Fruit fly (Drosophila melanogaster): ENCODE measurements around the gene CG12355.

CG12355 gene

DNA sequence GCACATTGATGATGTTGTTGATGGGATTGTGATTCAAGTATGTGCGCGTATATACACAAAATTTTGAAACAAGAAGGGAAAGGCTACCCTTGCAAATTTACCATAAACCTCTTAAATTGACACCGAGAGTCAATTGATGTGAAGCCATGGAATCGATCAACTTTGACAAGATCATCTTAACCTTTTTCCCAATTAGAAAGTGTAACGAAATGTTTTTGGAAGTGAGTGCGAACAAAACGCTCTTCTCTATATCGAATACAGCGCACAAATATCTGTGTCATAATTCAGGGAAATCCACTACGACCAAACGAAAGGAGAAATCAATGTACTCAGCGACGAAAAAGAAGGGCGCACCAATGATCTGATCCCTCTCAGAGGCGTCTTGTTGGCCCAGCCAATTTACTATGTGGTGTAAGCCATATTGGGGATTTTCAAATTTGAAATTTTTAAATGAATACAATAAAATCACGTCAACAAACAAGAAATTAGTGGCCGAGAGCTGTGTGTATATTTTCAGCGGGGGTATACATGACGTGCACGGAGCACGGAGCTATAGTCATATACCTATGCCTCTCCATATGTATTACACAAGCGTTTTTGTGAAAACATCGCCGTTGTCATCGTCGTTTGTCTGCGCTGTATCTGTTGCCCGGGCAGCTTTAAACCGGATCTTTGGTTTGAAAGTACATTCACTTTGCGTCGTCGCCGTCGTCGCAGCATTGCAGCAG, 38.2 kb upstream of the CG12355 start (continued):
- peak; percentile 53 for TF ChIP-seq CG7786 (GFP tag; optimal IDR thresholded peaks at IDR 0.05)
- TF ChIP-seq bsh (GFP tag; optimal IDR thresholded peaks at IDR 0.05): peak; percentile 40 to 59
- no peak for TF ChIP-seq slp2 (GFP tag; optimal IDR thresholded peaks at IDR 0.05)
- TF ChIP-seq nau (GFP tag; optimal IDR thresholded peaks at IDR 0.05): no peak
- TF ChIP-seq CG9727 (GFP tag; optimal IDR thresholded peaks at IDR 0.05): no peak
- TF ChIP-seq prd (optimal IDR thresholded peaks at IDR 0.05): no peak
- 0 out of 3 replicates have a peak, but pooled peaks have one; percentile 17 for TF ChIP-seq prd (GFP tag; IDR thresholded peaks at IDR 0.05)
- TF ChIP-seq Pdp1 (GFP tag; optimal IDR thresholded peaks at IDR 0.05): peak; percentile 41 to 79
- TF ChIP-seq CG15269 (tag; optimal IDR thresholded peaks at IDR 0.05): peak; percentile 28
- TF ChIP-seq p53 (GFP tag; optimal IDR thresholded peaks at IDR 0.05): no peak
- TF ChIP-seq CG15011 (GFP tag; optimal IDR thresholded peaks at IDR 0.05): no peak
- peak; percentile 61 for TF ChIP-seq lab (GFP tag; optimal IDR thresholded peaks at IDR 0.05)
- TF ChIP-seq Bdp1 (GFP tag; optimal IDR thresholded peaks at IDR 0.05): no peak
- TF ChIP-seq CG14860 (GFP tag; IDR thresholded peaks at IDR 0.05; ENCODE audit: partially characterized antibody): no peak
- no peak for TF ChIP-seq Hand (GFP tag; optimal IDR thresholded peaks at IDR 0.05)
- peak; percentile 36 for TF ChIP-seq grau (tag; optimal IDR thresholded peaks at IDR 0.05)
- no peak for TF ChIP-seq otp (GFP tag; IDR thresholded peaks at IDR 0.05)
- TF ChIP-seq fd64A (GFP tag; optimal IDR thresholded peaks at IDR 0.05): peak; percentile 42
- TF ChIP-seq GATAe (GFP tag; conservative IDR thresholded peaks at IDR 0.05): no peak
- no peak for TF ChIP-seq CG12744 (GFP tag; optimal IDR thresholded peaks at IDR 0.05)
- no peak for TF ChIP-seq Atf6 (GFP tag; IDR thresholded peaks at IDR 0.05)
- TF ChIP-seq az2 (GFP tag; optimal IDR thresholded peaks at IDR 0.05): no peak
- TF ChIP-seq Hr3 (GFP tag; optimal IDR thresholded peaks at IDR 0.05): no peak
- TF ChIP-seq sc (optimal IDR thresholded peaks at IDR 0.05): no peak
- TF ChIP-seq sc (GFP tag; optimal IDR thresholded peaks at IDR 0.05): no peak
- TF ChIP-seq CHES-1-like (GFP tag; optimal IDR thresholded peaks at IDR 0.05): no peak
- peak; percentile 49; the same call in 1 of the 2 replicates for TF ChIP-seq CG1024 (GFP tag; IDR thresholded peaks at IDR 0.05)
- TF ChIP-seq Tbp (GFP tag; optimal IDR thresholded peaks at IDR 0.05): no peak
- TF ChIP-seq CG7987 (GFP tag; optimal IDR thresholded peaks at IDR 0.05): peak; percentile 31
- TF ChIP-seq CG11398 (GFP tag; optimal IDR thresholded peaks at IDR 0.05): no peak
- TF ChIP-seq crc (GFP tag; optimal IDR thresholded peaks at IDR 0.05): no peak
- TF ChIP-seq CG10267 (tag; optimal IDR thresholded peaks at IDR 0.05): no peak
- no peak for TF ChIP-seq CG11723 (GFP tag; optimal IDR thresholded peaks at IDR 0.05)
- TF ChIP-seq CG6683 (GFP tag; optimal IDR thresholded peaks at IDR 0.05): no peak
- no peak for TF ChIP-seq exex (tag; optimal IDR thresholded peaks at IDR 0.05)
- peak; percentile 1 for TF ChIP-seq CG12155 (GFP tag; optimal IDR thresholded peaks at IDR 0.05)
- peak; percentile 48 for TF ChIP-seq CG12071 (GFP tag; optimal IDR thresholded peaks at IDR 0.05)
- TF ChIP-seq CG17912 (GFP tag; optimal IDR thresholded peaks at IDR 0.05): no peak
- no peak for TF ChIP-seq tna (GFP tag; IDR thresholded peaks at IDR 0.05; ENCODE audit: partially characterized antibody)
- no peak for TF ChIP-seq luna (GFP tag; optimal IDR thresholded peaks at IDR 0.05)
- 0 out of 2 replicates have a peak, but pooled peaks have one; percentile 5 for TF ChIP-seq slbo (GFP tag; IDR thresholded peaks at IDR 0.05)
- TF ChIP-seq pita (GFP tag; optimal IDR thresholded peaks at IDR 0.05): no peak
- TF ChIP-seq CG1233 (GFP tag; optimal IDR thresholded peaks at IDR 0.05): no peak
- TF ChIP-seq CG18011 (GFP tag; optimal IDR thresholded peaks at IDR 0.05): no peak
- TF ChIP-seq sug (tag; optimal IDR thresholded peaks at IDR 0.05): no peak
- peak; percentile 49 for TF ChIP-seq CG13424 (tag; optimal IDR thresholded peaks at IDR 0.05)
- no peak; the same call in 2 of the 3 replicates for TF ChIP-seq croc (GFP tag; conservative IDR thresholded peaks at IDR 0.05)
- TF ChIP-seq Rfx (GFP tag; IDR thresholded peaks at IDR 0.05): peak; percentile 43
- TF ChIP-seq CG18619 (GFP tag; optimal IDR thresholded peaks at IDR 0.05): no peak
